Worm (Caenorhabditis elegans): ENCODE data around the gene F38B6.8.

- no peak for TF ChIP-seq sox-4 (tag; optimal IDR thresholded peaks at IDR 0.05)
- no peak for TF ChIP-seq odd-2 (tag; optimal IDR thresholded peaks at IDR 0.05)
- no peak for TF ChIP-seq rnt-1 (tag; optimal IDR thresholded peaks at IDR 0.05)
- TF ChIP-seq che-1 (tag; optimal IDR thresholded peaks at IDR 0.05), result no peak
- TF ChIP-seq syd-9 (tag; optimal IDR thresholded peaks at IDR 0.05), result no peak
- no peak for TF ChIP-seq pqm-1 (tag; optimal IDR thresholded peaks at IDR 0.05)
- no peak for TF ChIP-seq C38D4.7 (GFP tag; optimal IDR thresholded peaks at IDR 0.05)
- no peak for TF ChIP-seq pros-1 (tag; optimal IDR thresholded peaks at IDR 0.05)
- TF ChIP-seq dmd-4 (tag; optimal IDR thresholded peaks at IDR 0.05; ENCODE audit: borderline replicate concordance), result no peak
Observed at ce11 chrX:6729593-6729992, 47.0 kb upstream of the F38B6.8 start, which contains the start of gene K11G12.6.

Measured in whole organism, late embryonic.